Fruit fly (Drosophila melanogaster): ENCODE data around the gene superdeath.

superdeath gene

dm6 chr3R:29194957-29195356 lies 56.5 kb downstream of the superdeath start, which contains the start of gene jus:
Gene jus, minus strand, starts transcription at chr3R:29194994.
- TF ChIP-seq CG17801 (GFP tag; optimal IDR thresholded peaks at IDR 0.05; ENCODE audit: partially characterized antibody), result no peak

Measured in ovary, adult (tissue).